Fruit fly (Drosophila melanogaster) whole organism, prepupa: ENCODE data around the gene GatB.

Source experiments
- Blimp-1 ChIP-seq: fragments of 200-800 bp; sonication (Bioruptor generic); optimal IDR thresholded peaks from 3 replicates; lab custom pipeline; 2017; ENCODE audit warnings: missing biosample characterization, missing genetic modification characterization, mild to moderate bottlenecking, moderate library complexity, missing genetic modification reagents
- CG10669 ChIP-seq: fragments of 200-800 bp; sonication (Bioruptor generic); optimal IDR thresholded peaks from 3 replicates; lab custom pipeline; 2018; ENCODE audit warnings: missing biosample characterization, mild to moderate bottlenecking, missing genetic modification characterization, moderate library complexity
- CG11294 ChIP-seq: fragments of 200-800 bp; sonication (Bioruptor generic); IDR thresholded peaks from 2 replicates; pipeline ENCODE4 v1.3.6; 2022; ENCODE audit warnings: missing biosample characterization, missing genetic modification characterization
- CG11762 ChIP-seq: fragments of 200-800 bp; sonication (Bioruptor generic); optimal IDR thresholded peaks from 3 replicates; lab custom pipeline; 2016; ENCODE audit warnings: missing biosample characterization, missing genetic modification characterization; ENCODE audit not compliant: insufficient read depth
- CG11902 ChIP-seq: fragments of 200-800 bp; sonication (Bioruptor generic); optimal IDR thresholded peaks from 3 replicates; lab custom pipeline; 2016; ENCODE audit warnings: missing biosample characterization, missing genetic modification characterization
- CG15336 ChIP-seq: fragments of 200-800 bp; sonication (Bioruptor generic); IDR thresholded peaks from 2 replicates; pipeline ENCODE4 v1.3.6; 2022; ENCODE audit warnings: missing biosample characterization, missing genetic modification characterization
- CG1621 ChIP-seq: fragments of 200-800 bp; sonication (Bioruptor generic); optimal IDR thresholded peaks from 3 replicates; lab custom pipeline; 2018; ENCODE audit warnings: missing biosample characterization, mild to moderate bottlenecking, missing genetic modification characterization
- CG16779 ChIP-seq: fragments of 200-800 bp; sonication (Bioruptor generic); optimal IDR thresholded peaks from 3 replicates; lab custom pipeline; 2017; ENCODE audit warnings: missing biosample characterization, mild to moderate bottlenecking, missing genetic modification characterization
- CG3032 ChIP-seq: fragments of 200-800 bp; optimal IDR thresholded peaks from 2 replicates; lab custom pipeline; 2019; ENCODE audit warnings: missing biosample characterization, mild to moderate bottlenecking, missing genetic modification characterization, moderate library complexity
- CG31627 ChIP-seq: fragments of 200-800 bp; sonication (Bioruptor generic); optimal IDR thresholded peaks from 3 replicates; lab custom pipeline; 2016; ENCODE audit warnings: missing biosample characterization, missing genetic modification characterization
- CG32006 ChIP-seq: fragments of 200-800 bp; sonication (Bioruptor generic); optimal IDR thresholded peaks from 3 replicates; lab custom pipeline; 2017; ENCODE audit warnings: missing biosample characterization, mild to moderate bottlenecking, missing genetic modification characterization
- CG4318 ChIP-seq: fragments of 200-800 bp; sonication (Bioruptor generic); optimal IDR thresholded peaks from 3 replicates; lab custom pipeline; 2017; ENCODE audit warnings: missing biosample characterization, mild to moderate bottlenecking, missing genetic modification characterization
- CG6163 ChIP-seq: fragments of 200-800 bp; sonication (Bioruptor generic); IDR thresholded peaks from 3 replicates; pipeline ENCODE4 v1.3.6; 2022; ENCODE audit warnings: missing biosample characterization, missing genetic modification characterization
- CG6276 ChIP-seq: fragments of 200-800 bp; sonication (Bioruptor generic); optimal IDR thresholded peaks from 2 replicates; lab custom pipeline; 2017; ENCODE audit warnings: missing biosample characterization, mild to moderate bottlenecking, missing genetic modification characterization
- CG6792 ChIP-seq: fragments of 200-800 bp; sonication (Bioruptor generic); optimal IDR thresholded peaks from 3 replicates; lab custom pipeline; 2016; ENCODE audit warnings: missing biosample characterization, missing genetic modification characterization
- CG6808 ChIP-seq: fragments of 200-800 bp; sonication (Bioruptor generic); optimal IDR thresholded peaks from 3 replicates; lab custom pipeline; 2017; ENCODE audit warnings: missing biosample characterization, missing genetic modification characterization, mild to moderate bottlenecking, moderate library complexity, missing genetic modification reagents
- CG6854 ChIP-seq: fragments of 200-800 bp; sonication (Bioruptor generic); optimal IDR thresholded peaks from 2 replicates; lab custom pipeline; 2017; ENCODE audit warnings: missing biosample characterization, mild to moderate bottlenecking, missing genetic modification characterization
- CG8632 ChIP-seq: fragments of 200-800 bp; sonication (Bioruptor generic); optimal IDR thresholded peaks from 3 replicates; lab custom pipeline; 2016; ENCODE audit warnings: missing biosample characterization, missing genetic modification characterization
- CG9139 ChIP-seq: fragments of 200-800 bp; sonication (Bioruptor generic); optimal IDR thresholded peaks from 3 replicates; lab custom pipeline; 2017; ENCODE audit warnings: missing biosample characterization, mild to moderate bottlenecking, missing genetic modification characterization
- Eip75B ChIP-seq: fragments of 200-800 bp; sonication (Bioruptor generic); optimal IDR thresholded peaks from 3 replicates; lab custom pipeline; 2016; ENCODE audit warnings: missing biosample characterization, missing genetic modification characterization
- Eip78C ChIP-seq: fragments of 200-800 bp; sonication (Bioruptor generic); peaks from one replicate; lab custom pipeline; 2016; ENCODE audit warnings: missing biosample characterization, missing genetic modification characterization
- Eip93F ChIP-seq: fragments of 200-800 bp; sonication (Bioruptor generic); optimal IDR thresholded peaks from 2 replicates; lab custom pipeline; 2016; ENCODE audit warnings: missing biosample characterization, mild to moderate bottlenecking, missing genetic modification characterization
- Ets21C ChIP-seq: fragments of 200-800 bp; sonication (Bioruptor generic); optimal IDR thresholded peaks from 3 replicates; lab custom pipeline; 2016; ENCODE audit warnings: missing biosample characterization, missing genetic modification characterization
- Gug ChIP-seq: fragments of 200-800 bp; sonication (Bioruptor generic); IDR thresholded peaks from 2 replicates; pipeline ENCODE4 v1.3.6; 2022; ENCODE audit warnings: missing biosample characterization, missing genetic modification characterization
- Hr39 ChIP-seq: fragments of 200-800 bp; sonication (Bioruptor generic); optimal IDR thresholded peaks from 2 replicates; lab custom pipeline; 2016; ENCODE audit warnings: missing biosample characterization, missing genetic modification characterization
- Hr4 ChIP-seq: fragments of 200-800 bp; sonication (Bioruptor generic); optimal IDR thresholded peaks from 3 replicates; lab custom pipeline; 2016; ENCODE audit warnings: missing biosample characterization, missing genetic modification characterization
- Lpt ChIP-seq: fragments of 200-800 bp; sonication (Bioruptor generic); optimal IDR thresholded peaks from 3 replicates; lab custom pipeline; 2016; ENCODE audit warnings: missing biosample characterization, missing genetic modification characterization
- Met ChIP-seq: fragments of 200-800 bp; sonication (Bioruptor generic); optimal IDR thresholded peaks from 3 replicates; lab custom pipeline; 2016; ENCODE audit warnings: missing biosample characterization, missing genetic modification characterization
- OdsH ChIP-seq: fragments of 200-800 bp; sonication (Bioruptor generic); optimal IDR thresholded peaks from 3 replicates; lab custom pipeline; 2016; ENCODE audit warnings: missing biosample characterization, missing genetic modification characterization
- Smox ChIP-seq: fragments of 200-800 bp; sonication (Bioruptor generic); optimal IDR thresholded peaks from 3 replicates; lab custom pipeline; 2016; ENCODE audit warnings: missing biosample characterization, missing genetic modification characterization
- Sox102F ChIP-seq: fragments of 200-800 bp; sonication (Bioruptor generic); optimal IDR thresholded peaks from 2 replicates; lab custom pipeline; 2016; ENCODE audit warnings: missing biosample characterization, mild to moderate bottlenecking, missing genetic modification characterization
- achi ChIP-seq: fragments of 200-800 bp; sonication (Bioruptor generic); optimal IDR thresholded peaks from 3 replicates; lab custom pipeline; 2016; ENCODE audit warnings: missing biosample characterization, missing genetic modification characterization
- cyc ChIP-seq: fragments of 200-800 bp; sonication (Bioruptor generic); optimal IDR thresholded peaks from 3 replicates; lab custom pipeline; 2016; ENCODE audit warnings: missing biosample characterization, missing genetic modification characterization
- dac ChIP-seq: fragments of 200-800 bp; sonication (Bioruptor generic); optimal IDR thresholded peaks from 2 replicates; lab custom pipeline; 2017; ENCODE audit warnings: missing biosample characterization, mild to moderate bottlenecking, missing genetic modification characterization
- dsx ChIP-seq: fragments of 200-800 bp; optimal IDR thresholded peaks from 3 replicates; lab custom pipeline; 2019; ENCODE audit warnings: missing biosample characterization, mild to moderate bottlenecking, missing genetic modification characterization, moderate library complexity; ENCODE audit not compliant: poor library complexity, severe bottlenecking
- eg ChIP-seq: fragments of 200-800 bp; sonication (Bioruptor generic); IDR thresholded peaks from 3 replicates; pipeline ENCODE4 v1.3.6; 2022; ENCODE audit warnings: missing biosample characterization, missing genetic modification characterization
- esn ChIP-seq: fragments of 200-800 bp; sonication (Bioruptor generic); optimal IDR thresholded peaks from 2 replicates; lab custom pipeline; 2016; ENCODE audit warnings: missing biosample characterization, mild to moderate bottlenecking, missing genetic modification characterization, moderate library complexity
- fd59A ChIP-seq: fragments of 200-800 bp; sonication (Bioruptor generic); optimal IDR thresholded peaks from 2 replicates; lab custom pipeline; 2017; ENCODE audit warnings: missing biosample characterization, mild to moderate bottlenecking, missing genetic modification characterization, missing genetic modification reagents
- fd85E ChIP-seq: fragments of 200-800 bp; sonication (Bioruptor generic); optimal IDR thresholded peaks from 3 replicates; lab custom pipeline; 2016; ENCODE audit warnings: missing biosample characterization, missing genetic modification characterization
- fkh ChIP-seq: fragments of 200-800 bp; sonication (Bioruptor generic); optimal IDR thresholded peaks from 3 replicates; lab custom pipeline; 2017; ENCODE audit warnings: missing biosample characterization, mild to moderate bottlenecking, missing genetic modification characterization, moderate library complexity
- net ChIP-seq: fragments of 200-800 bp; sonication (Bioruptor generic); optimal IDR thresholded peaks from 3 replicates; lab custom pipeline; 2016; ENCODE audit warnings: missing biosample characterization, missing genetic modification characterization
- salr ChIP-seq, 2 experiments: fragments of 200-800 bp; sonication (Bioruptor generic); optimal IDR thresholded peaks; 3 replicates each; lab custom pipeline; 2016 to 2018; ENCODE audit warnings: missing biosample characterization in 2 of 2, missing genetic modification characterization in 2 of 2, mild to moderate bottlenecking in 1 of 2
- spab ChIP-seq: fragments of 200-800 bp; sonication (Bioruptor generic); optimal IDR thresholded peaks from 2 replicates; lab custom pipeline; 2017; ENCODE audit warnings: missing biosample characterization, mild to moderate bottlenecking, missing genetic modification characterization, missing genetic modification reagents
- svp ChIP-seq: fragments of 200-800 bp; sonication (Bioruptor generic); peaks from one replicate; lab custom pipeline; 2016; ENCODE audit warnings: missing biosample characterization, missing genetic modification characterization
- topi ChIP-seq: fragments of 200-800 bp; sonication (Bioruptor generic); optimal IDR thresholded peaks from 3 replicates; lab custom pipeline; 2016; ENCODE audit warnings: missing biosample characterization, missing genetic modification characterization
- vri ChIP-seq: fragments of 200-800 bp; sonication (Bioruptor generic); optimal IDR thresholded peaks from 3 replicates; lab custom pipeline; 2016; ENCODE audit warnings: missing biosample characterization, mild to moderate bottlenecking, missing genetic modification characterization

The GatB gene

DNA sequence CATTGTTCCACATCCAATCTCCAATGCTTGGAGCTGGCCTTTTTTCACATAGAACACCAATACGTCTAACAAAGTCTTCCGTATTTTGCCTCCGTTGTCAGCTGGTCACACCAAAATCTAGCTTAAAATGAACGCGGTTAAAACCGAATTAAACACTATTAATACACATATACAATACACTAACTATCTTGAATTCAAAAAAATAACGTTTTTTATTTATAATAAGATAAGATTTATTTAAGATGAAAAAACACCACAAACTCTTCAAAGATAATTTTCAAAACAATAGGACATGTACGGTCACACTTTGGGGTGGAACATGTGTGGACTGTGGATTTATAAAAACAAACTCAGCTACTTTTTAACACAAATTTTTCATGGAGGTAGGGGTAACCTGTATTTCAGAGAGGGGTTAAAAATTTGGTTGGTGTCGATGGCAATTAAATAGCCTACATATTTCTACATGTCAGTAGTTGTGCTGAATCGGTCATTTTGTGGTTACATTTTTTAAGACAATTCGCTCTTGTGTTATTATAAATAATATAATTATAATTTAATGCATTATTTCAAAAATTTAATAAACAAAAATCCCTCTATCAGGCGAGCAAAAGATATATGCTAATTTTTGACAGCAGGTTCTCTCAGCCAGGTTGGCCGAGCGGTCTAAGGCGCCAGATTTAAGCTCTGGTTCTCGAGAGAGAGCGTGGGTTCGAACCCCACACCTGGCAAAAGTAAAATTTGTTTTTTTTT lies 17.6 kb downstream of the GatB start, which contains the start of gene CG13605 (continued):
- peak; percentile 18 for TF ChIP-seq Blimp-1 (GFP tag; lab: Kevin White, UChicago)
- peak; percentile 67 for TF ChIP-seq Hr39 (GFP tag; lab: Kevin White, UChicago)
- peak; percentile 82 for TF ChIP-seq eg (GFP tag; lab: Robert Waterston, UW)
- peak; percentile 37 for TF ChIP-seq Ets21C (GFP tag; lab: Kevin White, UChicago)
- peak; percentile 40 for TF ChIP-seq fd85E (GFP tag; lab: Kevin White, UChicago)
- peak; percentile 70 for TF ChIP-seq achi (GFP tag; lab: Kevin White, UChicago)
- peak; percentile 60 for TF ChIP-seq CG3032 (tag; lab: Kevin White, UChicago)
- TF ChIP-seq CG8632 (GFP tag; lab: Kevin White, UChicago): peak; percentile 62
- peak; percentile 43 for TF ChIP-seq CG4318
- peak; percentile 81 for TF ChIP-seq CG15336 (GFP tag; lab: Robert Waterston, UW)
- TF ChIP-seq svp (GFP tag; lab: Kevin White, UChicago): peak; percentile 66
- no peak for TF ChIP-seq fd59A

DNA sequence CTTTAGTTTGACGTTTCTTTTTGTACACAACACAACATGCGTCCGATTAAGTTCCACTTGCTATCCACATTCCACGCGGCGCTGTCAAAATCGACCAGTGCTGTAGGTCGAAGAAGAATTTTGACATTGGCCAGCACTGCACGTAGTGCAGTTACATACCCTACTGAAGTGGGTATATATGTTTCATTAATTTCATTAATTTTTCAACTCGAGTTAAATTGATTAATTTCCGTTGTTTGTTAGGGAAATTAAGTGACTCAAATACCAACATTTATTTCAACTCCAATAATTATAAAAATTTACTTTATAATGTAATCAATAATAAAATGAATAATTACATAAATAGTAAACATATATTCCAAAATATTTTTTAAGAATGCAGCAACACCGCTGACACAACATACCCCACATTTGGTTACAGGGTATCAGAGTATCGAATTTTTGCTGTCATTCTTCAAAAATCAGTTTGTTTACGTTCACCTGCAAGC lies 21.1 kb downstream of the GatB start, which contains the start of the genes eIF4EHP and CG18428:
eIF4EHP (minus strand) TSS at position 59 of the 488 bp plus-strand sequence.
CG18428 (plus strand) TSS at position 435 of the 488 bp plus-strand sequence.
- TF ChIP-seq fkh (GFP tag; lab: Kevin White, UChicago) (peak; percentile 86), dac (peak; percentile 96), CG32006 (peak; percentile 100), Eip75B (GFP tag; lab: Kevin White, UChicago) (peak; percentile 94), spab (peak; percentile 99), CG11762 (GFP tag; lab: Kevin White, UChicago) (peak; percentile 99), CG6854 (GFP tag; lab: Kevin White, UChicago) (peak; percentile 98), eg (GFP tag; lab: Robert Waterston, UW) (no peak), Eip78C (GFP tag; lab: Kevin White, UChicago) (peak; percentile 100), Ets21C (GFP tag; lab: Kevin White, UChicago) (peak; percentile 89), esn (GFP tag; lab: Kevin White, UChicago) (peak; percentile 98), net (GFP tag; lab: Kevin White, UChicago) (peak; percentile 99), Hr4 (GFP tag; lab: Kevin White, UChicago) (peak; percentile 98), CG3032 (tag; lab: Kevin White, UChicago) (peak; percentile 100), CG6792 (peak; percentile 98), CG10669 (GFP tag; lab: Kevin White, UChicago) (peak; percentile 100), fd85E (GFP tag; lab: Kevin White, UChicago) (peak; percentile 96), vri (GFP tag; lab: Kevin White, UChicago) (peak; percentile 90), CG6276 (peak; percentile 98), CG11902 (GFP tag; lab: Kevin White, UChicago) (peak; percentile 98), fd59A (peak; percentile 98), CG6163 (GFP tag; lab: Robert Waterston, UW) (no peak; the same call in 2 of the 3 replicates), OdsH (GFP tag; lab: Kevin White, UChicago) (peak; percentile 99), Gug (GFP tag; lab: Robert Waterston, UW) (no peak), Sox102F (GFP tag; lab: Kevin White, UChicago) (peak; percentile 96), Eip93F (GFP tag; lab: Kevin White, UChicago) (peak; percentile 93), CG9139 (peak; percentile 99), CG15336 (GFP tag; lab: Robert Waterston, UW) (no peak), CG1621 (tag; lab: Kevin White, UChicago) (peak; percentile 97), Smox (peak; percentile 94), Met (peak; percentile 96), salr (GFP tag; optimal IDR thresholded peaks at IDR 0.05; lab: Kevin White, UChicago) (peak; percentile 97 to 99), CG8632 (GFP tag; lab: Kevin White, UChicago) (peak; percentile 99), CG6808 (GFP tag; lab: Kevin White, UChicago) (peak; percentile 99), CG11294 (GFP tag; lab: Robert Waterston, UW) (no peak), Lpt (GFP tag; lab: Kevin White, UChicago) (peak; percentile 99), CG4318 (peak; percentile 99), topi (GFP tag; lab: Kevin White, UChicago) (peak; percentile 95), cyc (GFP tag; lab: Kevin White, UChicago) (peak; percentile 95), CG16779 (tag; lab: Kevin White, UChicago) (peak; percentile 98), CG31627 (GFP tag; lab: Kevin White, UChicago) (peak; percentile 92), dsx (GFP tag; lab: Kevin White, UChicago) (peak; percentile 99)
